Worm (Caenorhabditis elegans): Measurements from ENCODE around the gene F46C5.4.

Gene F46C5.4

DNA sequence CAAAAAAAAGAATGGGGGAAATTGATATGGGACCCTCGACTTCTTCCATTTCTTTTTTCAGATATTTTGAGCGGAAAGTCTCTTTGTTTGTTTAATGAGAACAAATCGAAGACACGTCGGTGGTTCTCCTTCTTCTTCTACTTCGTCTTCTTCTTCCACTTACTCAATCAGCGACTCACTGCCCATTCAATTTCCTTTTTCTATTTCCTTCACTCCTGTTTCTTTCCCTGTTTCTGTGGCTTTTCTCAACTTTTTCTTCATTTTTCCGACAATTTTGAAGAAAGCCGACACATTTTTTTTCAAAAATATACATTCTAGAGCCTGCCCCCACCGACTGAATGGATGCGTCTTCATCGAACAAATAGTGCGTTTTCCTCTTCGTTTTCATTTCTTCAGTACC lies at the start of gene F46C5.4:
Gene F46C5.4, plus strand, starts transcription at position 222 of the 400 bp plus-strand sequence.
- no peak for TF ChIP-seq Y56A3A.18 (GFP tag; IDR thresholded peaks at IDR 0.05)
- no peak for TF ChIP-seq sea-2 (GFP tag; IDR thresholded peaks at IDR 0.05)
- no peak for TF ChIP-seq ztf-28 (GFP tag; IDR thresholded peaks at IDR 0.05)
- no peak for TF ChIP-seq attf-3 (GFP tag; conservative IDR thresholded peaks at IDR 0.05)
- no peak for TF ChIP-seq snpc-3.4 (tag; optimal IDR thresholded peaks at IDR 0.05)
- no peak for TF ChIP-seq nhr-120 (GFP tag; IDR thresholded peaks at IDR 0.05)
- TF ChIP-seq ZK185.1 (tag; optimal IDR thresholded peaks at IDR 0.05; ENCODE audit: poor library complexity, severe bottlenecking) = no peak
- no peak for TF ChIP-seq atf-7 (tag; optimal IDR thresholded peaks at IDR 0.05)
- no peak for TF ChIP-seq madf-10 (tag; optimal IDR thresholded peaks at IDR 0.05)
- no peak for TF ChIP-seq ceh-79 (tag; optimal IDR thresholded peaks at IDR 0.05)
- no peak for TF ChIP-seq Y95B8A.8 (GFP tag; IDR thresholded peaks at IDR 0.05)
- TF ChIP-seq F55B11.4 (tag; optimal IDR thresholded peaks at IDR 0.05; ENCODE audit: borderline replicate concordance, insufficient read depth) = no peak
- TF ChIP-seq D2030.7 (GFP tag; IDR thresholded peaks at IDR 0.05) = no peak
- TF ChIP-seq ama-1 (optimal IDR thresholded peaks at IDR 0.05) = no peak
- no peak for TF ChIP-seq ama-1 (GFP tag; optimal IDR thresholded peaks at IDR 0.05)
- no peak for TF ChIP-seq mxl-1 (tag; optimal IDR thresholded peaks at IDR 0.05)
- no peak for TF ChIP-seq hmg-20 (GFP tag; IDR thresholded peaks at IDR 0.05)
- TF ChIP-seq snpc-1.1 (tag; optimal IDR thresholded peaks at IDR 0.05; ENCODE audit: insufficient read depth) = no peak

DNA sequence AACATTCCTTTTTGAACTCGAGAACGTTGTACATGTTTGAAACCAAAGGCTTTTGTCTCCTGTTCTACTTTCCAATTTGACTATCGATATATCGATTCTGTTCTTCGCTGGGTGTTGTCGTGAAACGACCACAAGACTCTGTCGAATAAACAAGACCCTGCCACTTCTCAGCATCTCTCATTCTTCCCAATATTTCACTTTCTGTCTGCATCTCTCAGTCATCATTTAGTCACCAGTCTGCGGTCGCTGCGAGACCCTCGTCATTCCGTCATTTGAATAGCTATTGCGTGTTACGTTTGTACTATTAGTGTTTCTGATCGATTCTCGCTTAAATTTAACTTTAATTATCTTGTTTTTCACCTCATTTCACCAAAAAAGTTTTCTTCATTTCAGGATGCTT lies 48.5 kb upstream of the F46C5.4 start:
- TF ChIP-seq F57C9.4 (tag; optimal IDR thresholded peaks at IDR 0.05) = no peak
- TF ChIP-seq aptf-3 (GFP tag; IDR thresholded peaks at IDR 0.05) = no peak
- TF ChIP-seq sea-2 (GFP tag; IDR thresholded peaks at IDR 0.05) = no peak
- no peak for TF ChIP-seq ceh-40 (GFP tag; IDR thresholded peaks at IDR 0.05)
- no peak for TF ChIP-seq T26A5.8 (tag; optimal IDR thresholded peaks at IDR 0.05)
- no peak for TF ChIP-seq ceh-58 (GFP tag; IDR thresholded peaks at IDR 0.05)
- no peak for TF ChIP-seq tbx-9 (tag; optimal IDR thresholded peaks at IDR 0.05; ENCODE audit: borderline replicate concordance)
- no peak for TF ChIP-seq lag-1 (GFP tag; IDR thresholded peaks at IDR 0.05)
- TF ChIP-seq akir-1 (GFP tag; optimal IDR thresholded peaks at IDR 0.05) = no peak
- 0 out of 2 replicates have a peak, but pooled peaks have one; percentile 13 for TF ChIP-seq lir-1 (GFP tag; conservative IDR thresholded peaks at IDR 0.05)
- TF ChIP-seq let-526 (GFP tag; IDR thresholded peaks at IDR 0.05) = peak; percentile 76; the same call in 1 of the 2 replicates
- TF ChIP-seq mes-4 (tag; optimal IDR thresholded peaks at IDR 0.05) = no peak
- no peak for TF ChIP-seq T07F8.4 (tag; optimal IDR thresholded peaks at IDR 0.05)
- peak; percentile 74 for TF ChIP-seq somi-1 (GFP tag; optimal IDR thresholded peaks at IDR 0.05)
- 0 out of 2 replicates have a peak, but pooled peaks have one; percentile 6 for TF ChIP-seq zfh-2 (GFP tag; conservative IDR thresholded peaks at IDR 0.05)
- no peak for TF ChIP-seq snpc-4 (GFP tag; optimal IDR thresholded peaks at IDR 0.05)
- TF ChIP-seq snpc-4 (tag; optimal IDR thresholded peaks at IDR 0.05) = peak in 3 of 4 experiments; percentile 48 to 62 (median 49)
- peak; percentile 86 for TF ChIP-seq B0336.3 (GFP tag; IDR thresholded peaks at IDR 0.05)
- TF ChIP-seq F49E8.2 (tag; optimal IDR thresholded peaks at IDR 0.05; ENCODE audit: insufficient read depth) = no peak
- no peak for TF ChIP-seq sdz-38 (tag; optimal IDR thresholded peaks at IDR 0.05)
- TF ChIP-seq ccch-3 (GFP tag; optimal IDR thresholded peaks at IDR 0.05) = no peak
- TF ChIP-seq zim-3 (tag; optimal IDR thresholded peaks at IDR 0.05) = no peak
- peak; percentile 75 for TF ChIP-seq K11D2.4 (GFP tag; IDR thresholded peaks at IDR 0.05)
- no peak for TF ChIP-seq ztf-6 (GFP tag; IDR thresholded peaks at IDR 0.05)
- peak; percentile 72 for TF ChIP-seq chd-7 (tag; optimal IDR thresholded peaks at IDR 0.05)
- TF ChIP-seq ztf-26 (tag; optimal IDR thresholded peaks at IDR 0.05) = peak; percentile 44
- TF ChIP-seq attf-3 (GFP tag; conservative IDR thresholded peaks at IDR 0.05) = no peak
- peak; percentile 78 for TF ChIP-seq K12H6.12 (tag; optimal IDR thresholded peaks at IDR 0.05)
- no peak for TF ChIP-seq fkh-3 (tag; optimal IDR thresholded peaks at IDR 0.05)
- TF ChIP-seq nhr-27 (tag; optimal IDR thresholded peaks at IDR 0.05) = no peak
- TF ChIP-seq nfya-1 (tag; optimal IDR thresholded peaks at IDR 0.05; ENCODE audit: borderline replicate concordance, insufficient read depth) = no peak
- no peak for TF ChIP-seq unc-62 (GFP tag; optimal IDR thresholded peaks at IDR 0.05)
- peak; percentile 34 for TF ChIP-seq F22D6.2 (tag; optimal IDR thresholded peaks at IDR 0.05)
- no peak for TF ChIP-seq B0035.1 (tag; optimal IDR thresholded peaks at IDR 0.05)

All from whole organism, young adult.